Worm (Caenorhabditis elegans) whole organism, dauer: ENCODE results near the gene Y50D7A.13.

Experiments used
- unc-62 ChIP-seq: sonication (generic microtip); optimal IDR thresholded peaks from 2 replicates; lab custom pipeline; 2017; ENCODE audit warnings: missing biosample characterization, missing genetic modification reagents, missing genetic modification characterization

The Y50D7A.13 gene

DNA sequence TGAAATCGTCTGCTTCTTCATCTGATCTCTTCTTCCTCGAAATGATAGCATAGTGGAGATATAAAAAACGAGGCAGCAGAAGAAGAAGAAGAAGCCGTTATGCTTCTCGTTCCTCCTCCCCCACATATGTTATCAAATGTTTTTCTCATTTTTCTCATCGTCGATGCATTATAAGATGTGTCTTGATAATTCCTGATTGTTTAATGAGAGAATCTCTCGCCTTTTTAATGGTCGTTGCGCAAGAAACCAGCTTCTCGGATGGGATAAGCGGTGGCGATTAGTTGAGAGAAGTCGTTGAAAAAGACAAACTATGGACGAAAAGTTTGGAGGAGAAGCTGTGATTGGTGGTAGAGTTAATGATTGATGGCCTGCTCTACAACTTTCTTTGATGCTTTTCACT is at the start of gene Y50D7A.13:
Gene Y50D7A.13 (minus strand): TSS at position 101 of the 400 bp plus-strand sequence.
- TF ChIP-seq unc-62 = no peak

DNA sequence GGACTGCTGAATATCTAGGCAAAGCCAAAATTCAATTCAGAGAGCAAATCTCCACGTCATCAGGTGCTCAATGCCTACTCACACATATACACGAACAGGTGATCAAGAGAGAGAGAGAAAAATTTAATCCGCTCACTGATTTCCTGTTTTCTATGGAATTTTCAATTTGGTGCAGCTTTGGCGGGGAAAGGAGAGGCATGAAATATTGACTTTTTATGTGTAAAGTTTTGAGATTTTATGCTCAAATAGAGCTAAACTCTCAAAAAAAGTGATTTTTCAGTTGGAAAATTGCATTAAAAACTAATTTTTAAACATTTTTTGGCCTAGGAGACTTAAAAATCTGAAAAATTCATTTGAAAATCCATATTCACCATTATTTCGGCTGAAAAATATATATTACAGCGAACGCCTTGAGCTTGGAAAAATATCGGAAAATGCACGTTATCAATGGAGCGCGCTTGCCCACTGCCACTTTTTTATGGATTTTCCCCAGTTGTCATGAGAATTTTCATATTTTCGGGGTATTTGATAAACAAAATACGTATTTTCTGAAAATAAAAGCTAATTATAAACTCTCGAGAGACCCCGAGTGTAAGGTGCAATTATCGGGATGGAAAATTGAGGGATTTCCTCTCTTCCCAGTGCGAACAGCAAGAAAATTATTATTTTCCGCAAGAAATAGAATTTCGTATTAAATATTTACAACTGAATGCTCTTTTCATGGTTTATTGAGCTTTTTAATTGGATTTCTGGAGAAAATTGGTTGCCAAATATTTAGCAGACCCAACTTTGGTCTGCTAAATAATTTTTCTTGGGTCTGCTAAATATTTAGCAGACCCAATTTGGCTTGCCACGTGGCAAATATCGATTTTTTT is 49.2 kb upstream of the Y50D7A.13 start:
- no peak for TF ChIP-seq unc-62

- no peak for TF ChIP-seq unc-62
These were observed 48.6 kb upstream of the Y50D7A.13 start, which contains the start of gene Y50D7A.8 for ce11 chrIII:343141-343345. Y50D7A.8 (minus strand) TSS chrIII:343241.

DNA sequence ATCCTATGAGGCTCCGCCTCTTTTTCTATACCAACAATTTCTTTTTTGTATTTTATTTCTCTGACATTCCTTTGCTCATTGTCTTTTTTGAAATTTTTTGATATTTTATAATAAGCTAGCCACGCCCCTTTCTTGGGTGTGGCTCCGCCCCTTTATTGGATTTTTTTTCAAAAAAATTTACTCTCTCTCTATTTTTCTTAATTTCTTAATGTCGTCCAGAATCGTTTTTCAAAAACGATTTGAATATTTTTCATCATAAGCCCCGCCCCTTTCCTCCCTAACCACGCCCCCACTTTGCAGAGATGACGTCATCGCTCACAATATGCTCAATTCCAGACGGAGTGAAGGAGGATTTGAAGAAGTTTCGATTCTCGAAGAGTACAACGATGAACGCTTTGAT is 20.7 kb upstream of the Y50D7A.13 start, which contains the start of gene Y50D7A.10:
Gene Y50D7A.10 (plus strand): TSS at position 301 of the 400 bp plus-strand sequence.
- no peak for TF ChIP-seq unc-62

- TF ChIP-seq unc-62 = no peak
These were observed 18.4 kb upstream of the Y50D7A.13 start for ce11 chrIII:312873-313272.

DNA sequence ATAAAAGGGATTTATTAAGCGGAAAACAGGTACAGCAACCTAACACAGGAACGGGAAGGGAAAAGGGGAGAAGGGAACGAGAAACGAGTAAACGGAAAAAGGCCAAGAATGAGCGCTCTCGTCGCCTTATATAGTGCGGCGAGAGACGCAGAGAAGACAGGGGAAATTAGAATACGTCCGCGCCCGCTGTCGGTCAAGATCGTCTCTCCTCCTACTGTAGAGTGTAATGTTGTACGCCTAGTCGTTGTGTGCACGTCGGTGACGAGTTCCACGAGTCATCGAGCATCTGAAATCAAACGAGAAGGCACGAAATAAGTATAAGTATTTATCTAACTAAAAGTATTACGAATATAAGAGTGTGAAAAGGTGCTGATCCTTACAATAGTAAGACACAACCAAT is 16.7 kb upstream of the Y50D7A.13 start:
- no peak for TF ChIP-seq unc-62

DNA sequence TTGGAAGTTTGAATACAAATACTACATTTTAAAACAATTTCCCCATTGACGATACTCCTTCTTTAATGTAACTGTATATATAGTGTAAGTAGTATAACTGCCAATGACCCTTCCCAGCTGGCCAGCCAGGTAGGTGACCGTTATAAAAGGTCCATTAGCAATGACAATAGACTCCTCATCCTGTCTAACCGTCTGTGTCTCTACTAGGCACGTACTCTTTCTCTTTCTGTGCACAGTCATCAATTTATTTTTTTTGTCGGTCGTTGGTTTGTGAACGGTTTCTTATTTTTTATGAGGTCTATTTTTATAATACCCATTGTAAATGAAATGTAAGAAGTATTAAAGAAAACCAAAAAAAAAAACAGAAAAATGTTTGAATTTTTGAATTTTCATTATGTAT is 10.1 kb upstream of the Y50D7A.13 start:
- no peak for TF ChIP-seq unc-62

DNA sequence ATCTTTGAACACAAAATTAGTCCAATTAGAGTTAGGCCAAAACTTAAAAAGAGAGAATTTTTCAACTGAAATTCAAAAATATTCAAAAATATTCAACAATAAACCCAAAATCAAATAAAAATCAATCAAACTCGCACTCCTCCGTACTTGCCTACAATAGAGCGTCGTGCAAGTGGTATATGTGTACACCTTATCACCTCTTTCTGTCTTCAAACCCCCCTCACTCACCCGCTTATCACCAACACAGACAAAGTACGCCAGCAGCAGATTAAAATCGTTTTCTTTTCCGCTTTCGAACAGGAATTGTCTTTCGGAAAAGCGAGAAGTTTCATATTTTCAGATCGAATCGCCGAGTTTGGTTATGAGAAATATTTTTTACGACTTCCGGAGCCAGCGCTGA is 4.8 kb upstream of the Y50D7A.13 start:
- no peak for TF ChIP-seq unc-62

ce11 chrIII:298456-298855 is 4.0 kb upstream of the Y50D7A.13 start, which contains the start of gene ads-1:
ads-1 (minus strand) TSS chrIII:298556.
- no peak for TF ChIP-seq unc-62

DNA sequence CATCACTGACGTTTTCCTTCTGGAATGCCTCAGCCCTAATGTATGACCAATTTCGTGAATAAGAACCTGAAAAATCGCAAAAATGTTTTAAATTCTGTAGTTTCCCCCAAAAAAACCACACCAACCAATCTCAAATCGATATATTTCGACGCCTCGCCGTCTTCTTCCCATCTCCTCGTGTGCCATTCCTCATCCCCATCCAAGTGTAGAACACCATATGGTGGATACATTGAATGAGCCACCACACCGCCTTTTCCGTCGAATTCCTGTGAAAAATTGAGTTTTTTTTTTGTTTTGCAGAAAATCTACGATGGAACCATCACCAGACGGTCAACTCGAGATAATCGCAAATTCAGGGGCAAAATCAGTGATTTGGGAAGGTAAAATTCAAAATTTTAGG is 2.1 kb downstream of the Y50D7A.13 start, which contains the start of gene Y50D7A.1:
Gene Y50D7A.1 (plus strand): TSS at position 301 of the 400 bp plus-strand sequence.
- TF ChIP-seq unc-62 = no peak

DNA sequence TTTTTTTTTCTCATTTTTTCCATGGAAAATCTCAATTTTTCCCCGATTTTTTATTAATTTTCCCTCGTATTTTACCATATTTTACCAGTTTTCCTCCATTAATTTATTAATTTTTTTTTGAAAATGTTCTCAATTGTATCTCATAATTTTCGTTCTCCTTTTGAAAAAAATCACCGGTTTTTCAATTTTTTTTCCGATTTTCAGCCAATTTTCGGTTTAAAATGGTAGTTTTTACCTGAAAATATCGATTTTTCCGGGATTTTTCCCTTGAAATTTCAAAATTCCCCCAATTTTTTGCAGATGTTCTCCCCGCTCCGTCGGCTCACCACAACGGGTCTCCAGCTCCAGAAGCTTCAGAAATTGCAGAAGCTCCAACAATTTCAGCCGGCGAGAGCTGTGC is 10.6 kb downstream of the Y50D7A.13 start, which contains the start of gene taco-1:
Gene taco-1 (plus strand): TSS at position 301 of the 400 bp plus-strand sequence.
- TF ChIP-seq unc-62 = no peak

DNA sequence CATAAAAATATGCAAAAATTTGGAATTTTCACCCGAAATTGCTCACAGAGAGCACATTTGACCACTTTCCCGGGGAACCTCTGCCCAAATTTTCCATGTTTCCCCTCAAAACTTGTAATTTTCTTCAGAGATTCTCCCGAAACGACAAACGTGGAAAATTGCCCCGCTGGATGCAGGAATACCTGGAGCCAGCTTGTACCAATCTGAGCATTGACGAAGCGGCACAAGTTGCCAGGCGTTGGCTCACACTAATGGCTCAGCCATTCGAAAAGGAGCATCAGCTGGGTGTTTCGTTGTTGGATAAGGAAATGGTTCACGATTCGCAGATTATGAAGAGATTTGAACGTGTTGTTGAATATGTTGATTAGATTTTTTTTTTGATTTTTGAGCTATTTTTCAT is 11.9 kb downstream of the Y50D7A.13 start:
- no peak for TF ChIP-seq unc-62

DNA sequence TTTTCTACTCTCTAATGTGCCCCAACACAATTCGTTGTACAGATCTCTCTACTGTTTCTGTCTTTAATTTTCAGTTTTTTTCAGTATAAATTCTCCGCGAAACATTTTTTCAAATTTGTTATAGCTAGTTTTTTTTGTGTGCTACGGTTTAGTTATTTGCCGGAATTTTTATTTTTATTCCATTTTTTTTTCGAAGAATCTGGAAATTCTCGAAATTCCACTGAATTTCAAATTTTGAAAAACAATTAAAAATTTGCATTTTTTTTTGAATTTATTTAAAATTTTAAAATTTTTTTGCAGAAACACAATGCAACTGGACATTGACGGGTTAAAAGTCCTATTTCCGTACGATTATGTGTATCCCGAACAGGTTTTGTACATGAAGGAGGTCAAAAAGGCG is 29.6 kb downstream of the Y50D7A.13 start, which contains the start of gene xpd-1:
Gene xpd-1 (plus strand): TSS at position 301 of the 400 bp plus-strand sequence.
- no peak for TF ChIP-seq unc-62

DNA sequence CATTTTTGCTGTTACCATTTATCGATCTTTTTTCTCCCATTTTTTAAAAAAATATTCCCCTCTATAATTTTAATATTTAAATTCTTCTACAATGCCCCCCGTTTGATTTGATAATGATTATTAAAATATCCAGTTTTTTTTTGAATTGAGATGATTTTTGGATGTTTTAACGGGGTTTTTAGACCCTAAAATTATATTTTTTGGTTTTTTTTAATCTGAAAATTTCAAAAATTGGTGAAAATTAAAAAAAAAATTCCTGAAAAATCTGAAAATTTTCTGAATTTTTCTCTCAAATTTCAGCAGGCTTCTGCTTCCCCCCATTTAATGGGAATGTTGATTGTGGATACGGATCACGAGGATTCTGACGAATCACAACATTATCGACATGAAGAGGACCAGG is 40.2 kb downstream of the Y50D7A.13 start, which contains the start of gene Y50D7A.3:
Gene Y50D7A.3 (plus strand): TSS at position 301 of the 400 bp plus-strand sequence.
- no peak for TF ChIP-seq unc-62

DNA sequence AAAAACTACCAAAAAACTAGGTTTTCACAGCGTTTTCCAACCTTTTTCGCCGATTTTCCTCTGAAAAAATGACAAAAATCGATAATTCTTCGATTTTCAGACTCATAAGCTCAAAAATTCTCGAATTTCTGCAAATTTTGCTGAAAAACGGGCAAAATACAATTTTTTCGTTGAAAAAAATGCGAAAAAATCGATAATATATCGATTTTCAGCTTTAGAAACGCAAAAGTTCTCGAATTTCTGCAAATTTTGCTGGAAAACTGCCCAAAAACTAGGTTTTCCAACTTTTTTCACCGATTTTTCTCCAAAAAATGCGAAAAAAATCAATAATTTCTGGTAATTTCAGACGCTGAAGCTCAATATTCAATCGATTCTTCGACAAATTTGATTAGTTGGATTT is 43.0 kb downstream of the Y50D7A.13 start:
- TF ChIP-seq unc-62 = no peak
